Fruit fly (Drosophila melanogaster): ENCODE data around the gene Neos.
A peak's percentile ranks its signal among the peaks of the same experiment; 100 is the strongest.

Neos gene

DNA sequence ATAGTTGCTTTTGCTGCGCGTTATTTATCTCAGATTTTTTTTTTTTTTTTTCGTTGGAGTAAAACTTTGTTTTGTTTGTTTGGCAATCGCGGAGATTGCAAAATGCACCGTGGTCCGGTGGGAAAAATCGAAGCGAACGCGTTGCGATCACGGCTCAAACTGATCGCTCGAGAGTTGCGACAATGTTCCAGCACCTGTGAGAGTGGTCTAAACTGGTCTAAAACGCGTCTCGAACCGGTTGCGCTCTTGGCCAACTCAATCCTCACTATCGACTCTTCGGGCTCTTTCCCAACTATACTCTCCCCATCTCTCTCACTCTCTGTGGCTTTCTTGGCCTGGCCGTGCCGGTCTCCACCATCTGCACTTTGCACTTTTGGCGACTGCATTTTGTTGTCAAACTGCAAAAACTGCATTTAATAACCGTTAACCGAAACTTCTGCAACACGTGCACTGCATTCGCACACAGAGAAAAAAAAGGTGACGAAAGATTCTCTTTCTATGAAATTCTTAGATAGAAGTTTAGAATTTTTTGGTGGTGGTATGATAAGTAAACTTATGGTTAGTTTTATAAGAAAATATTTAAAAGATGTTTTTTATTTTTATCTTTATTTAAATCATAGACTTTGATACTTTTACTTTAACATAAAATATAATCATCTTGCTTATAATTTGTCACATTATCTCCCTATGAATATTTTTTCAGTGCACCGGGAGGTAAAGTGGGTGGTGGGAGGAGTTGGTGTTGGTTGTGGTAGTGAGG lies 22.5 kb downstream of the Neos start, which contains the start of gene CG14830 (continued):
- TF ChIP-seq Med (GFP tag) (no peak), Ptx1 (GFP tag; IDR thresholded peaks at IDR 0.05) (no peak), CG10267 (tag; optimal IDR thresholded peaks at IDR 0.05) (no peak), tio (GFP tag; optimal IDR thresholded peaks at IDR 0.05) (no peak), CG10431 (GFP tag; optimal IDR thresholded peaks at IDR 0.05) (no peak), lbe (GFP tag; optimal IDR thresholded peaks at IDR 0.05) (no peak), Drgx (GFP tag; IDR thresholded peaks at IDR 0.05) (peak; percentile 43; the same call in 1 of the 2 replicates), hb (GFP tag; IDR thresholded peaks at IDR 0.05; ENCODE audit: partially characterized antibody) (no peak), HLH4C (GFP tag; IDR thresholded peaks at IDR 0.05; ENCODE audit: partially characterized antibody) (0 out of 3 replicates have a peak, but pooled peaks have one; percentile 13), sna (GFP tag; IDR thresholded peaks at IDR 0.05; ENCODE audit: partially characterized antibody) (no peak), CG3838 (GFP tag; optimal IDR thresholded peaks at IDR 0.05) (no peak), CG10321 (GFP tag; IDR thresholded peaks at IDR 0.05) (no peak), YL-1 (GFP tag; optimal IDR thresholded peaks at IDR 0.05) (no peak), D19A (tag; optimal IDR thresholded peaks at IDR 0.05) (no peak), hbn (GFP tag; IDR thresholded peaks at IDR 0.05; ENCODE audit: partially characterized antibody) (no peak), Hmx (GFP tag; optimal IDR thresholded peaks at IDR 0.05) (no peak), ci (GFP tag; IDR thresholded peaks at IDR 0.05) (peak; percentile 50; the same call in 1 of the 3 replicates), CG32532 (GFP tag; IDR thresholded peaks at IDR 0.05) (no peak), CG16863 (GFP tag; optimal IDR thresholded peaks at IDR 0.05) (no peak), B-H2 (GFP tag; optimal IDR thresholded peaks at IDR 0.05) (no peak), toy (GFP tag; IDR thresholded peaks at IDR 0.05) (no peak), CG34422 (GFP tag; IDR thresholded peaks at IDR 0.05) (0 out of 3 replicates have a peak, but pooled peaks have one; percentile 17), ind (GFP tag; optimal IDR thresholded peaks at IDR 0.05) (no peak), Gug (GFP tag; IDR thresholded peaks at IDR 0.05) (no peak), br (optimal IDR thresholded peaks at IDR 0.05) (no peak), sd (tag; optimal IDR thresholded peaks at IDR 0.05) (no peak), pan (optimal IDR thresholded peaks at IDR 0.05) (no peak), pan (GFP tag; optimal IDR thresholded peaks at IDR 0.05 in 1 of 2, IDR thresholded peaks at IDR 0.05 in 1 of 2) (no peak), CG30403 (GFP tag; optimal IDR thresholded peaks at IDR 0.05) (no peak), CG7786 (GFP tag; optimal IDR thresholded peaks at IDR 0.05) (no peak), CG11696 (GFP tag; IDR thresholded peaks at IDR 0.05) (no peak), cwo (GFP tag; optimal IDR thresholded peaks at IDR 0.05) (no peak), gsb-n (tag; optimal IDR thresholded peaks at IDR 0.05) (no peak), cg (GFP tag; optimal IDR thresholded peaks at IDR 0.05) (peak; percentile 4), CTCF (GFP tag; optimal IDR thresholded peaks at IDR 0.05) (no peak), h (optimal IDR thresholded peaks at IDR 0.05) (no peak), sens (GFP tag) (peak; percentile 30), eve (GFP tag; optimal IDR thresholded peaks at IDR 0.05) (no peak), Trl (optimal IDR thresholded peaks at IDR 0.05) (peak; percentile 64 to 69), Trl (GFP tag; optimal IDR thresholded peaks at IDR 0.05) (no peak), unc-4 (GFP tag; IDR thresholded peaks at IDR 0.05; ENCODE audit: partially characterized antibody) (0 out of 2 replicates have a peak, but pooled peaks have one; percentile 14), Blimp-1 (GFP tag; optimal IDR thresholded peaks at IDR 0.05) (peak; percentile 24), zen (tag; optimal IDR thresholded peaks at IDR 0.05) (no peak), salm (tag; optimal IDR thresholded peaks at IDR 0.05) (no peak), sqz (GFP tag; optimal IDR thresholded peaks at IDR 0.05) (peak; percentile 22), Sry-β (GFP tag; optimal IDR thresholded peaks at IDR 0.05) (no peak), esg (GFP tag; conservative IDR thresholded peaks at IDR 0.05) (no peak)

Data from whole organism, embryonic.